Worm (Caenorhabditis elegans) whole organism, young adult: ENCODE measurements around the gene B0334.20.

ENCODE experiments used
- B0035.1 ChIP-seq: sonication (generic microtip); optimal IDR thresholded peaks from 2 replicates; lab custom pipeline; 2016; ENCODE audit warnings: missing genetic modification characterization, mild to moderate bottlenecking, missing compliant biosample characterization, missing genotype, missing genetic modification reagents
- B0261.1 ChIP-seq: sonication (generic microtip); optimal IDR thresholded peaks from 2 replicates; lab custom pipeline; 2016; ENCODE audit warnings: mild to moderate bottlenecking, missing genetic modification characterization, moderate library complexity, missing compliant biosample characterization
- C06A6.2 ChIP-seq: fragments of 200-800 bp; sonication (Bioruptor generic); conservative IDR thresholded peaks from 2 replicates; pipeline ENCODE4 v1.3.6; 2022; ENCODE audit warnings: missing genetic modification characterization, missing compliant biosample characterization
- C17E4.6 ChIP-seq: fragments of 200-800 bp; sonication (Bioruptor generic); IDR thresholded peaks from 2 replicates; pipeline ENCODE4 v1.3.6; 2022; ENCODE audit warnings: missing genetic modification reagents, missing genetic modification characterization, missing compliant biosample characterization
- D2030.7 ChIP-seq: fragments of 200-800 bp; sonication (Bioruptor generic); IDR thresholded peaks from 2 replicates; pipeline ENCODE4 v1.3.6; 2022; ENCODE audit warnings: missing genetic modification reagents, missing genetic modification characterization, missing compliant biosample characterization
- F10E7.11 ChIP-seq: sonication (generic microtip); optimal IDR thresholded peaks from 2 replicates; lab custom pipeline; 2017; ENCODE audit warnings: mild to moderate bottlenecking, missing genetic modification characterization, moderate library complexity, missing compliant biosample characterization
- F22D6.2 ChIP-seq: sonication (generic microtip); optimal IDR thresholded peaks from 2 replicates; lab custom pipeline; 2016; ENCODE audit warnings: mild to moderate bottlenecking, missing genetic modification characterization, missing compliant biosample characterization
- F33H1.4 ChIP-seq: fragments of 200-800 bp; sonication (Bioruptor generic); IDR thresholded peaks from 2 replicates; pipeline ENCODE4 v1.3.6; 2022; ENCODE audit warnings: missing genetic modification reagents, missing genetic modification characterization, missing compliant biosample characterization
- F39B2.1 ChIP-seq: fragments of 200-800 bp; sonication (Bioruptor generic); IDR thresholded peaks from 2 replicates; pipeline ENCODE4 v1.3.6; 2022; ENCODE audit warnings: missing genetic modification reagents, missing genetic modification characterization, missing compliant biosample characterization
- F52B5.7 ChIP-seq: sonication (generic microtip); optimal IDR thresholded peaks from 2 replicates; lab custom pipeline; 2016; ENCODE audit warnings: mild to moderate bottlenecking, missing genetic modification characterization, missing compliant biosample characterization
- K12H6.12 ChIP-seq: fragments of 200-800 bp; sonication (Bioruptor generic); optimal IDR thresholded peaks from 2 replicates; lab custom pipeline; 2018; ENCODE audit warnings: mild to moderate bottlenecking, missing genetic modification characterization, missing compliant biosample characterization
- Y56A3A.18 ChIP-seq: fragments of 200-800 bp; sonication (Bioruptor generic); IDR thresholded peaks from 2 replicates; pipeline ENCODE4 v1.3.6; 2022; ENCODE audit warnings: missing genetic modification reagents, missing genetic modification characterization, missing compliant biosample characterization
- attf-5 ChIP-seq: fragments of 200-800 bp; sonication (Bioruptor generic); optimal IDR thresholded peaks from 2 replicates; lab custom pipeline; 2018; ENCODE audit warnings: mild to moderate bottlenecking, missing genetic modification characterization, missing compliant biosample characterization
- bed-1 ChIP-seq: fragments of 200-800 bp; sonication (Bioruptor generic); IDR thresholded peaks from 2 replicates; pipeline ENCODE4 v1.3.6; 2022; ENCODE audit warnings: missing genetic modification reagents, missing genetic modification characterization, missing compliant biosample characterization
- ceh-100 ChIP-seq: fragments of 200-800 bp; sonication (Bioruptor generic); IDR thresholded peaks from 2 replicates; pipeline ENCODE4 v1.3.6; 2022; ENCODE audit warnings: missing genetic modification reagents, missing genetic modification characterization, missing compliant biosample characterization
- ceh-91 ChIP-seq: fragments of 200-800 bp; sonication (Bioruptor generic); IDR thresholded peaks from 2 replicates; pipeline ENCODE4 v1.3.6; 2022; ENCODE audit warnings: missing genetic modification reagents, missing genetic modification characterization, missing compliant biosample characterization
- egl-18 ChIP-seq: fragments of 200-800 bp; sonication (Bioruptor generic); IDR thresholded peaks from 2 replicates; pipeline ENCODE4 v1.3.6; 2022; ENCODE audit warnings: missing genetic modification reagents, missing genetic modification characterization, missing compliant biosample characterization
- ekl-4 ChIP-seq: fragments of 200-800 bp; sonication (Bioruptor generic); IDR thresholded peaks from 2 replicates; pipeline ENCODE4 v1.3.6; 2022; ENCODE audit warnings: missing genetic modification reagents, missing genetic modification characterization, missing compliant biosample characterization
- fkh-3 ChIP-seq: sonication (generic microtip); optimal IDR thresholded peaks from 2 replicates; lab custom pipeline; 2016; ENCODE audit warnings: mild to moderate bottlenecking, missing genetic modification characterization, missing compliant biosample characterization
- gei-17 ChIP-seq: fragments of 200-800 bp; sonication (Bioruptor generic); optimal IDR thresholded peaks from 2 replicates; lab custom pipeline; 2018; ENCODE audit warnings: mild to moderate bottlenecking, missing genetic modification characterization, missing compliant biosample characterization
- him-1 ChIP-seq: sonication (generic microtip); optimal IDR thresholded peaks from 2 replicates; lab custom pipeline; 2016; ENCODE audit warnings: missing genotype, missing genetic modification reagents, missing genetic modification characterization, missing compliant biosample characterization
- hlh-12 ChIP-seq: sonication (generic microtip); optimal IDR thresholded peaks from 2 replicates; lab custom pipeline; 2016; ENCODE audit warnings: missing genetic modification characterization, missing compliant biosample characterization
- hlh-26 ChIP-seq: fragments of 200-800 bp; sonication (Bioruptor generic); conservative IDR thresholded peaks from 2 replicates; pipeline ENCODE4 v1.3.6; 2022; ENCODE audit warnings: missing genetic modification reagents, missing genetic modification characterization, missing compliant biosample characterization
- hsf-1 ChIP-seq: fragments of 200-800 bp; sonication (Bioruptor generic); IDR thresholded peaks from 2 replicates; pipeline ENCODE4 v1.3.6; 2022; ENCODE audit warnings: missing genetic modification reagents, missing genetic modification characterization, missing compliant biosample characterization
- let-607 ChIP-seq, 2 experiments: fragments of 200-800 bp in 1 of 2; sonication (Bioruptor generic) in 1 of 2; sonication (generic microtip) in 1 of 2; optimal IDR thresholded peaks; 2 replicates each; lab custom pipeline; 2016 to 2018; ENCODE audit warnings: mild to moderate bottlenecking in 2 of 2, missing compliant biosample characterization in 2 of 2, missing genetic modification characterization in 2 of 2, moderate library complexity in 2 of 2, missing genotype in 1 of 2
- lin-26 ChIP-seq: fragments of 200-800 bp; sonication (Bioruptor generic); IDR thresholded peaks from 2 replicates; pipeline ENCODE4 v1.3.6; 2022; ENCODE audit warnings: missing genetic modification reagents, missing genetic modification characterization, missing compliant biosample characterization
- lir-1 ChIP-seq: fragments of 200-800 bp; sonication (Bioruptor generic); conservative IDR thresholded peaks from 2 replicates; pipeline ENCODE4 v1.3.6; 2022; ENCODE audit warnings: missing genetic modification reagents, missing genetic modification characterization, missing compliant biosample characterization
- lsl-1 ChIP-seq: fragments of 200-800 bp; sonication (Bioruptor generic); optimal IDR thresholded peaks from 2 replicates; lab custom pipeline; 2018; ENCODE audit warnings: mild to moderate bottlenecking, missing genetic modification characterization, moderate library complexity, missing compliant biosample characterization
- lsy-27 ChIP-seq: sonication (generic microtip); optimal IDR thresholded peaks from 2 replicates; lab custom pipeline; 2017; ENCODE audit warnings: missing genetic modification characterization, mild to moderate bottlenecking, missing compliant biosample characterization, antibody characterized with exemption, missing genotype, borderline replicate concordance; ENCODE audit not compliant: insufficient read depth
- madf-10 ChIP-seq: sonication (generic microtip); optimal IDR thresholded peaks from 2 replicates; lab custom pipeline; 2016; ENCODE audit warnings: mild to moderate bottlenecking, missing genetic modification characterization, missing compliant biosample characterization
- madf-3 ChIP-seq: fragments of 200-800 bp; sonication (Bioruptor generic); IDR thresholded peaks from 2 replicates; pipeline ENCODE4 v1.3.6; 2022; ENCODE audit warnings: missing genetic modification reagents, missing genetic modification characterization, missing compliant biosample characterization
- madf-6 ChIP-seq: fragments of 200-800 bp; sonication (Bioruptor generic); IDR thresholded peaks from 2 replicates; pipeline ENCODE4 v1.3.6; 2022; ENCODE audit warnings: missing genetic modification reagents, missing genetic modification characterization, missing compliant biosample characterization
- mes-4 ChIP-seq: sonication (generic microtip); optimal IDR thresholded peaks from 2 replicates; lab custom pipeline; 2016; ENCODE audit warnings: missing genotype, missing genetic modification characterization, missing compliant biosample characterization
- nfyb-1 ChIP-seq: fragments of 200-800 bp; sonication (Bioruptor generic); IDR thresholded peaks from 2 replicates; pipeline ENCODE4 v1.3.6; 2022; ENCODE audit warnings: missing genetic modification reagents, missing genetic modification characterization, missing compliant biosample characterization
- nhr-179 ChIP-seq: sonication (generic microtip); optimal IDR thresholded peaks from 2 replicates; lab custom pipeline; 2016; ENCODE audit warnings: mild to moderate bottlenecking, missing genetic modification characterization, missing compliant biosample characterization
- nhr-27 ChIP-seq: fragments of 200-800 bp; sonication (Bioruptor generic); optimal IDR thresholded peaks from 2 replicates; lab custom pipeline; 2018; ENCODE audit warnings: mild to moderate bottlenecking, missing genetic modification characterization, moderate library complexity, missing compliant biosample characterization
- nhr-80 ChIP-seq: sonication (generic microtip); optimal IDR thresholded peaks from 2 replicates; lab custom pipeline; 2016; ENCODE audit warnings: missing genetic modification characterization, missing compliant biosample characterization
- pbrm-1 ChIP-seq: fragments of 200-800 bp; sonication (Bioruptor generic); IDR thresholded peaks from 2 replicates; pipeline ENCODE4 v1.3.6; 2022; ENCODE audit warnings: missing genetic modification reagents, missing genetic modification characterization, missing compliant biosample characterization
- rec-8 ChIP-seq, 2 experiments: sonication (generic microtip); optimal IDR thresholded peaks; 2 replicates each; lab custom pipeline; 2016; ENCODE audit warnings: mild to moderate bottlenecking in 2 of 2, missing genetic modification characterization in 2 of 2, missing genetic modification reagents in 2 of 2, missing genotype in 2 of 2, missing biosample characterization in 1 of 2, missing compliant biosample characterization in 1 of 2, moderate library complexity in 1 of 2
- rpc-1 ChIP-seq, 2 experiments: fragments of 150-350 bp in 1 of 2; sonication (generic microtip) in 1 of 2; optimal IDR thresholded peaks; 2 replicates each; lab custom pipeline; 2014 to 2018; ENCODE audit warnings: missing biosample characterization in 1 of 2, missing genetic modification characterization in 1 of 2, missing genetic modification reagents in 1 of 2, missing genotype in 1 of 2
- sdz-38 ChIP-seq: sonication (generic microtip); optimal IDR thresholded peaks from 2 replicates; lab custom pipeline; 2016; ENCODE audit warnings: missing genotype, missing genetic modification characterization, missing compliant biosample characterization
- sea-2 ChIP-seq: fragments of 200-800 bp; sonication (Bioruptor generic); IDR thresholded peaks from 2 replicates; pipeline ENCODE4 v1.3.6; 2022; ENCODE audit warnings: missing genetic modification characterization, missing compliant biosample characterization
- tbx-9 ChIP-seq: sonication (generic microtip); optimal IDR thresholded peaks from 2 replicates; lab custom pipeline; 2016; ENCODE audit warnings: borderline replicate concordance, missing genetic modification characterization, inconsistent platforms, missing compliant biosample characterization
- tlf-1 ChIP-seq: fragments of 200-800 bp; sonication (Bioruptor generic); optimal IDR thresholded peaks from 2 replicates; lab custom pipeline; 2018; ENCODE audit warnings: mild to moderate bottlenecking, missing genetic modification characterization, missing compliant biosample characterization
- unc-130 ChIP-seq: sonication (generic microtip); optimal IDR thresholded peaks from 2 replicates; lab custom pipeline; 2016; ENCODE audit warnings: missing genetic modification reagents, missing genetic modification characterization, missing compliant biosample characterization
- unc-62 ChIP-seq: fragments of 150-350 bp; optimal IDR thresholded peaks from 2 replicates; lab custom pipeline; 2014; ENCODE audit warnings: missing biosample characterization, missing genetic modification reagents, missing genetic modification characterization
- ztf-18 ChIP-seq: sonication (generic microtip); optimal IDR thresholded peaks from 2 replicates; lab custom pipeline; 2016; ENCODE audit warnings: missing genotype, mild to moderate bottlenecking, missing genetic modification characterization, missing compliant biosample characterization

B0334.20 gene

ce11 chrII:11473525-11474181 is 26.6 kb downstream of the B0334.20 start, which contains the start of the genes metl-1 and W02B12.11 (continued):
- TF ChIP-seq K12H6.12 (tag; lab: Kevin White, UChicago) = peak; percentile 23
- TF ChIP-seq F10E7.11 = no peak
- no peak for TF ChIP-seq nhr-179 (tag; lab: Kevin White, UChicago)
- peak; percentile 75 for TF ChIP-seq F33H1.4
- TF ChIP-seq bed-1 = no peak
- TF ChIP-seq B0261.1 = peak; percentile 3
- no peak for TF ChIP-seq hlh-26 (GFP tag; lab: Robert Waterston, UW)
- TF ChIP-seq madf-3 = peak; percentile 92
- TF ChIP-seq let-607 (tag; optimal IDR thresholded peaks at IDR 0.05; lab: Kevin White, UChicago) = peak in 1 of 2 experiments; percentile 57
- peak; percentile 9 for TF ChIP-seq B0035.1
- peak; percentile 79 for TF ChIP-seq hsf-1 (GFP tag; lab: Robert Waterston, UW)
- TF ChIP-seq nfyb-1 (GFP tag; lab: Robert Waterston, UW) = peak; percentile 87
- TF ChIP-seq sea-2 = no peak
- TF ChIP-seq pbrm-1 (GFP tag; lab: Robert Waterston, UW) = peak; percentile 90
- TF ChIP-seq lin-26 (GFP tag; lab: Robert Waterston, UW) = peak; percentile 59; the same call in 1 of the 2 replicates
- TF ChIP-seq tbx-9 (tag; lab: Kevin White, UChicago) = no peak
- peak; percentile 69 for TF ChIP-seq C06A6.2
- TF ChIP-seq C17E4.6 (GFP tag; lab: Robert Waterston, UW) = peak; percentile 67; the same call in 1 of the 2 replicates
- peak; percentile 91 for TF ChIP-seq madf-6 (GFP tag; lab: Robert Waterston, UW)
- TF ChIP-seq lsy-27 (tag; lab: Kevin White, UChicago) = no peak
- TF ChIP-seq sdz-38 (tag; lab: Kevin White, UChicago) = no peak
- peak; percentile 75 for TF ChIP-seq lsl-1 (GFP tag; lab: Kevin White, UChicago)
- peak; percentile 92 for TF ChIP-seq ekl-4 (GFP tag; lab: Robert Waterston, UW)
- TF ChIP-seq egl-18 (GFP tag; lab: Robert Waterston, UW) = 0 out of 2 replicates have a peak, but pooled peaks have one; percentile 38
- peak; percentile 50 for TF ChIP-seq madf-10 (tag; lab: Kevin White, UChicago)
- TF ChIP-seq F22D6.2 (tag; lab: Kevin White, UChicago) = peak; percentile 43
- peak; percentile 64 for TF ChIP-seq gei-17 (GFP tag; lab: Kevin White, UChicago)
- peak; percentile 35; the same call in 1 of the 2 replicates for TF ChIP-seq ceh-91 (GFP tag; lab: Robert Waterston, UW)
- TF ChIP-seq F52B5.7 (tag; lab: Kevin White, UChicago) = no peak
- TF ChIP-seq fkh-3 (tag; lab: Kevin White, UChicago) = no peak
- TF ChIP-seq attf-5 = peak; percentile 78
- TF ChIP-seq ztf-18 (tag; lab: Kevin White, UChicago) = peak; percentile 99
- TF ChIP-seq F39B2.1 (GFP tag; lab: Robert Waterston, UW) = no peak
- TF ChIP-seq mes-4 (tag; lab: Kevin White, UChicago) = no peak
- TF ChIP-seq rec-8 (tag; optimal IDR thresholded peaks at IDR 0.05; lab: Kevin White, UChicago) = peak in 1 of 2 experiments; percentile 28
- TF ChIP-seq unc-130 (GFP tag; lab: Kevin White, UChicago) = peak; percentile 8
- TF ChIP-seq nhr-80 (tag; lab: Kevin White, UChicago) = peak; percentile 55
- TF ChIP-seq unc-62 (GFP tag; lab: Kevin White, UChicago) = no peak
- TF ChIP-seq nhr-27 (tag; lab: Kevin White, UChicago) = no peak
- peak; percentile 80 for TF ChIP-seq D2030.7 (GFP tag; lab: Robert Waterston, UW)
- TF ChIP-seq Y56A3A.18 (GFP tag; lab: Robert Waterston, UW) = peak; percentile 72; the same call in 1 of the 2 replicates
- 0 out of 2 replicates have a peak, but pooled peaks have one; percentile 30 for TF ChIP-seq lir-1
- TF ChIP-seq ceh-100 (GFP tag; lab: Robert Waterston, UW) = peak; percentile 76
- no peak for TF ChIP-seq hlh-12
- TF ChIP-seq tlf-1 (GFP tag; lab: Kevin White, UChicago) = peak; percentile 74
- no peak for TF ChIP-seq him-1 (tag; lab: Kevin White, UChicago)
- no peak for TF ChIP-seq rpc-1 (optimal IDR thresholded peaks at IDR 0.05; lab: Kevin White, UChicago)
- TF ChIP-seq rpc-1 (tag; optimal IDR thresholded peaks at IDR 0.05; lab: Kevin White, UChicago) = no peak
